Fruit fly (Drosophila melanogaster) whole organism, embryonic: ENCODE results near the gene CG12147.

Source experiments
- Atf3 ChIP-seq: fragments of 200-800 bp; sonication (Bioruptor generic); optimal IDR thresholded peaks from 3 replicates; lab custom pipeline; 2016; ENCODE audit warnings: missing biosample characterization, missing genetic modification characterization
- B-H2 ChIP-seq: fragments of 200-800 bp; sonication (Bioruptor generic); optimal IDR thresholded peaks from 2 replicates; lab custom pipeline; 2018; ENCODE audit warnings: missing biosample characterization, mild to moderate bottlenecking, missing genetic modification characterization
- CG10543 ChIP-seq: fragments of 200-800 bp; sonication (Bioruptor generic); optimal IDR thresholded peaks from 3 replicates; lab custom pipeline; 2017; ENCODE audit warnings: missing biosample characterization, mild to moderate bottlenecking, missing genetic modification characterization, moderate library complexity
- CG11456 ChIP-seq: fragments of 200-800 bp; sonication (Bioruptor generic); IDR thresholded peaks from 3 replicates; pipeline ENCODE4 v1.3.6; 2022; ENCODE audit warnings: missing biosample characterization, missing genetic modification characterization
- CG11560 ChIP-seq: fragments of 200-800 bp; sonication (Bioruptor generic); IDR thresholded peaks from 3 replicates; pipeline ENCODE4 v1.3.6; 2022; ENCODE audit warnings: missing biosample characterization, missing genetic modification characterization
- CG1233 ChIP-seq: fragments of 200-800 bp; sonication (Bioruptor generic); optimal IDR thresholded peaks from 4 replicates; lab custom pipeline; 2018; ENCODE audit warnings: missing biosample characterization, mild to moderate bottlenecking, missing genetic modification characterization
- CG12659 ChIP-seq: fragments of 200-800 bp; sonication (Bioruptor generic); optimal IDR thresholded peaks from 3 replicates; lab custom pipeline; 2017; ENCODE audit warnings: mild to moderate bottlenecking, missing biosample characterization, missing genetic modification reagents, missing genetic modification characterization
- CG12769 ChIP-seq: fragments of 200-800 bp; sonication (Bioruptor generic); optimal IDR thresholded peaks from 2 replicates; lab custom pipeline; 2019; ENCODE audit warnings: missing biosample characterization, mild to moderate bottlenecking, missing genetic modification characterization, moderate library complexity
- CG14014 ChIP-seq: fragments of 200-800 bp; sonication (Bioruptor generic); IDR thresholded peaks from 2 replicates; pipeline ENCODE4 v1.3.6; 2022; ENCODE audit warnings: missing biosample characterization, missing genetic modification characterization
- CG1603 ChIP-seq: fragments of 200-800 bp; sonication (Bioruptor generic); optimal IDR thresholded peaks from 2 replicates; lab custom pipeline; 2019; ENCODE audit warnings: missing biosample characterization, mild to moderate bottlenecking, missing genetic modification characterization, moderate library complexity
- CG18011 ChIP-seq: fragments of 200-800 bp; sonication (Bioruptor generic); optimal IDR thresholded peaks from 2 replicates; lab custom pipeline; 2017; ENCODE audit warnings: missing biosample characterization, missing genetic modification characterization, mild to moderate bottlenecking, moderate library complexity, missing genotype
- CG18262 ChIP-seq: fragments of 200-800 bp; optimal IDR thresholded peaks from 3 replicates; lab custom pipeline; 2019; ENCODE audit warnings: missing biosample characterization, mild to moderate bottlenecking, missing genetic modification characterization, moderate library complexity
- CG18476 ChIP-seq: fragments of 200-800 bp; sonication (Bioruptor generic); optimal IDR thresholded peaks from 2 replicates; lab custom pipeline; 2016; ENCODE audit warnings: missing biosample characterization, mild to moderate bottlenecking, missing genetic modification characterization
- CG2889 ChIP-seq: fragments of 200-800 bp; sonication (Bioruptor generic); IDR thresholded peaks from 3 replicates; pipeline ENCODE4 v1.3.6; 2022; ENCODE audit warnings: missing biosample characterization, missing genetic modification characterization
- CG4328 ChIP-seq: fragments of 200-800 bp; sonication (Bioruptor generic); optimal IDR thresholded peaks from 3 replicates; lab custom pipeline; 2017; ENCODE audit warnings: missing biosample characterization, missing genetic modification reagents, missing genetic modification characterization
- CG6689 ChIP-seq: fragments of 200-800 bp; sonication (Bioruptor generic); IDR thresholded peaks from 2 replicates; pipeline ENCODE4 v1.3.6; 2022; ENCODE audit warnings: missing biosample characterization, missing genetic modification characterization
- CG6765 ChIP-seq: fragments of 200-800 bp; sonication (Bioruptor generic); optimal IDR thresholded peaks from 3 replicates; lab custom pipeline; 2017; ENCODE audit warnings: missing biosample characterization, mild to moderate bottlenecking, missing genetic modification characterization
- CG7745 ChIP-seq: fragments of 200-800 bp; sonication (Bioruptor generic); optimal IDR thresholded peaks from 2 replicates; lab custom pipeline; 2018; ENCODE audit warnings: missing biosample characterization, mild to moderate bottlenecking, missing genetic modification characterization, moderate library complexity
- CG7786 ChIP-seq: fragments of 200-800 bp; sonication (Bioruptor generic); optimal IDR thresholded peaks from 2 replicates; lab custom pipeline; 2016; ENCODE audit warnings: missing biosample characterization, missing genetic modification characterization
- CG8089 ChIP-seq: fragments of 200-800 bp; sonication (Bioruptor generic); optimal IDR thresholded peaks from 3 replicates; lab custom pipeline; 2016; ENCODE audit warnings: missing biosample characterization, missing genetic modification characterization
- CG8924 ChIP-seq: fragments of 200-800 bp; optimal IDR thresholded peaks from 3 replicates; lab custom pipeline; 2019; ENCODE audit warnings: missing biosample characterization, mild to moderate bottlenecking, missing genetic modification characterization, moderate library complexity
- CkIIα-i1 ChIP-seq: fragments of 200-800 bp; sonication (Bioruptor generic); IDR thresholded peaks from 2 replicates; pipeline ENCODE4 v1.3.6; 2022; ENCODE audit warnings: missing biosample characterization, missing genetic modification characterization
- Dad ChIP-seq: fragments of 200-800 bp; sonication (Bioruptor generic); optimal IDR thresholded peaks from 3 replicates; lab custom pipeline; 2016; ENCODE audit warnings: missing biosample characterization, missing genetic modification characterization
- Drgx ChIP-seq: fragments of 200-800 bp; sonication (Bioruptor generic); IDR thresholded peaks from 2 replicates; pipeline ENCODE4 v1.3.6; 2022; ENCODE audit warnings: missing biosample characterization, missing genetic modification characterization
- Fer1 ChIP-seq: fragments of 200-800 bp; sonication (Bioruptor generic); optimal IDR thresholded peaks from 2 replicates; lab custom pipeline; 2017; ENCODE audit warnings: missing biosample characterization, mild to moderate bottlenecking, missing genetic modification characterization
- HLH54F ChIP-seq: fragments of 200-800 bp; sonication (Bioruptor generic); optimal IDR thresholded peaks from 3 replicates; lab custom pipeline; 2016; ENCODE audit warnings: missing biosample characterization, missing genetic modification characterization
- Lpt ChIP-seq: fragments of >200 bp; optimal IDR thresholded peaks from 2 replicates; lab custom pipeline; 2018; ENCODE audit warnings: missing biosample characterization, missing genetic modification characterization
- MTF-1 ChIP-seq: fragments of 200-800 bp; sonication (Bioruptor generic); optimal IDR thresholded peaks from 2 replicates; lab custom pipeline; 2018; ENCODE audit warnings: missing biosample characterization, mild to moderate bottlenecking, missing genetic modification characterization, borderline replicate concordance
- Max ChIP-seq: fragments of 200-800 bp; sonication (Bioruptor generic); optimal IDR thresholded peaks from 2 replicates; lab custom pipeline; 2016; ENCODE audit warnings: missing biosample characterization, mild to moderate bottlenecking, missing genetic modification characterization
- NFAT ChIP-seq: fragments of 200-800 bp; sonication (Bioruptor generic); IDR thresholded peaks from 2 replicates; pipeline ENCODE4 v1.3.6; 2022; ENCODE audit warnings: missing biosample characterization, missing genetic modification characterization
- Neu2 ChIP-seq: fragments of 200-800 bp; sonication (Bioruptor generic); optimal IDR thresholded peaks from 3 replicates; lab custom pipeline; 2016; ENCODE audit warnings: missing biosample characterization, missing genetic modification characterization, borderline replicate concordance
- Pdp1 ChIP-seq, 2 experiments: fragments of 200-800 bp; sonication (Bioruptor generic); optimal IDR thresholded peaks; 3 replicates each; lab custom pipeline; 2016; ENCODE audit warnings: missing biosample characterization in 2 of 2, missing genetic modification characterization in 2 of 2, mild to moderate bottlenecking in 1 of 2, moderate library complexity in 1 of 2
- Ptx1 ChIP-seq: fragments of 200-800 bp; sonication (Bioruptor generic); IDR thresholded peaks from 2 replicates; pipeline ENCODE4 v1.3.6; 2022; ENCODE audit warnings: missing biosample characterization, missing genetic modification characterization
- Scr ChIP-seq: fragments of 200-800 bp; sonication (Bioruptor generic); IDR thresholded peaks from 2 replicates; pipeline ENCODE4 v1.3.6; 2022; ENCODE audit warnings: missing biosample characterization, missing genetic modification characterization; ENCODE audit not compliant: partially characterized antibody
- Sox102F ChIP-seq: fragments of 200-800 bp; sonication (Bioruptor generic); optimal IDR thresholded peaks from 2 replicates; lab custom pipeline; 2018; ENCODE audit warnings: missing biosample characterization, mild to moderate bottlenecking, missing genetic modification characterization, moderate library complexity
- Sry-β ChIP-seq: fragments of 200-800 bp; sonication (Bioruptor generic); optimal IDR thresholded peaks from 2 replicates; lab custom pipeline; 2018; ENCODE audit warnings: missing biosample characterization, mild to moderate bottlenecking, missing genetic modification characterization, moderate library complexity
- TFAM ChIP-seq: fragments of 200-800 bp; sonication (Bioruptor generic); optimal IDR thresholded peaks from 2 replicates; lab custom pipeline; 2017; ENCODE audit warnings: missing biosample characterization, missing genetic modification characterization, inconsistent platforms
- ato ChIP-seq: fragments of 200-800 bp; sonication (Bioruptor generic); IDR thresholded peaks from 2 replicates; pipeline ENCODE4 v1.3.6; 2022; ENCODE audit warnings: missing biosample characterization, missing genetic modification characterization; ENCODE audit not compliant: partially characterized antibody
- btn ChIP-seq: fragments of 200-800 bp; sonication (Bioruptor generic); optimal IDR thresholded peaks from 2 replicates; lab custom pipeline; 2016; ENCODE audit warnings: missing biosample characterization, missing genetic modification characterization
- dan ChIP-seq: fragments of 200-800 bp; sonication (Bioruptor generic); IDR thresholded peaks from 2 replicates; pipeline ENCODE4 v1.3.6; 2022; ENCODE audit warnings: missing biosample characterization, missing genetic modification characterization
- esg ChIP-seq: fragments of 200-800 bp; sonication (Bioruptor generic); conservative IDR thresholded peaks from 2 replicates; pipeline ENCODE4 v1.3.6; 2022; ENCODE audit warnings: missing biosample characterization, missing genetic modification characterization
- gem ChIP-seq: fragments of 200-800 bp; sonication (Bioruptor generic); optimal IDR thresholded peaks from 2 replicates; lab custom pipeline; 2019; ENCODE audit warnings: missing biosample characterization, mild to moderate bottlenecking, missing genetic modification characterization, moderate library complexity
- jigr1 ChIP-seq: fragments of 200-800 bp; sonication (Bioruptor generic); IDR thresholded peaks from 3 replicates; pipeline ENCODE4 v1.3.6; 2022; ENCODE audit warnings: missing biosample characterization, missing genetic modification characterization
- kay ChIP-seq: fragments of 200-800 bp; sonication (Bioruptor generic); optimal IDR thresholded peaks from 2 replicates; lab custom pipeline; 2016; ENCODE audit warnings: missing biosample characterization, missing genetic modification characterization
- lov ChIP-seq, 2 experiments: fragments of 200-800 bp in 1 of 2; fragments of >200 bp in 1 of 2; sonication (Bioruptor generic) in 1 of 2; IDR thresholded peaks in 1 of 2; optimal IDR thresholded peaks in 1 of 2; 2 replicates in 1 of 2; 3 replicates in 1 of 2; pipeline versions ENCODE4 v1.3.6 to Lab custom; 2017 to 2022; ENCODE audit warnings: missing biosample characterization in 1 of 2, missing genetic modification characterization in 1 of 2
- ranshi ChIP-seq: fragments of 200-800 bp; sonication (Bioruptor generic); IDR thresholded peaks from 2 replicates; pipeline ENCODE4 v1.3.6; 2022; ENCODE audit warnings: missing biosample characterization, missing genetic modification characterization
- salm ChIP-seq: fragments of 200-800 bp; sonication (Bioruptor generic); optimal IDR thresholded peaks from 2 replicates; lab custom pipeline; 2018; ENCODE audit warnings: missing biosample characterization, mild to moderate bottlenecking, missing genetic modification characterization
- stwl ChIP-seq: fragments of 200-800 bp; sonication (Bioruptor generic); optimal IDR thresholded peaks from 3 replicates; lab custom pipeline; 2018; ENCODE audit warnings: missing biosample characterization, mild to moderate bottlenecking, missing genetic modification characterization, moderate library complexity
- vnd ChIP-seq: fragments of 200-800 bp; sonication (Bioruptor generic); IDR thresholded peaks from 3 replicates; pipeline ENCODE4 v1.3.6; 2022; ENCODE audit warnings: missing biosample characterization, missing genetic modification characterization; ENCODE audit not compliant: partially characterized antibody
- wor ChIP-seq: fragments of 200-800 bp; sonication (Bioruptor generic); IDR thresholded peaks from 2 replicates; pipeline ENCODE4 v1.3.6; 2022; ENCODE audit warnings: missing biosample characterization, missing genetic modification characterization

Gene CG12147

dm6 chr3R:5474551-5474950 is 47.5 kb upstream of the CG12147 start, which contains the start of the genes CG45100, HDAC3 and Hcs (continued):
- TF ChIP-seq lov (optimal IDR thresholded peaks at IDR 0.05; lab: Kevin White, UChicago) = no peak
- no peak for TF ChIP-seq lov (GFP tag; IDR thresholded peaks at IDR 0.05; lab: Robert Waterston, UW)
- no peak for TF ChIP-seq CG1603
- no peak for TF ChIP-seq CG4328 (GFP tag; lab: Kevin White, UChicago)
- peak; percentile 100 for TF ChIP-seq Sry-β (GFP tag; lab: Kevin White, UChicago)
- TF ChIP-seq Fer1 (GFP tag; lab: Kevin White, UChicago) = peak; percentile 53
- TF ChIP-seq ranshi = no peak
- no peak for TF ChIP-seq wor (GFP tag; lab: Robert Waterston, UW)
- no peak for TF ChIP-seq CG2889 (GFP tag; lab: Robert Waterston, UW)
- TF ChIP-seq CkIIα-i1 (GFP tag; lab: Robert Waterston, UW) = no peak
- TF ChIP-seq Ptx1 = peak; percentile 48; the same call in 1 of the 2 replicates
- TF ChIP-seq Dad (GFP tag; lab: Kevin White, UChicago) = peak; percentile 67
- TF ChIP-seq dan = no peak
- TF ChIP-seq CG7745 = no peak
- peak; percentile 69 for TF ChIP-seq CG7786 (GFP tag; lab: Kevin White, UChicago)
- TF ChIP-seq CG14014 (GFP tag; lab: Robert Waterston, UW) = no peak
- TF ChIP-seq CG12659 (GFP tag; lab: Kevin White, UChicago) = peak; percentile 43
- peak; percentile 53 for TF ChIP-seq Max
- peak; percentile 93 for TF ChIP-seq Scr (GFP tag; lab: Robert Waterston, UW)
- no peak for TF ChIP-seq CG10543
- no peak for TF ChIP-seq CG1233 (GFP tag; lab: Kevin White, UChicago)
- TF ChIP-seq Lpt = no peak
- TF ChIP-seq CG18262 (tag; lab: Kevin White, UChicago) = no peak
- no peak for TF ChIP-seq kay (GFP tag; lab: Kevin White, UChicago)
- TF ChIP-seq Sox102F (GFP tag; lab: Kevin White, UChicago) = no peak
- TF ChIP-seq CG12769 = no peak
- TF ChIP-seq CG18476 (GFP tag; lab: Kevin White, UChicago) = no peak
- no peak for TF ChIP-seq salm (tag; lab: Kevin White, UChicago)
- no peak for TF ChIP-seq Neu2 (GFP tag; lab: Kevin White, UChicago)
- peak; percentile 2 for TF ChIP-seq Atf3 (GFP tag; lab: Kevin White, UChicago)
- no peak for TF ChIP-seq CG8924
- no peak for TF ChIP-seq stwl (tag; lab: Kevin White, UChicago)
- no peak for TF ChIP-seq esg (GFP tag; lab: Robert Waterston, UW)
- TF ChIP-seq MTF-1 (GFP tag; lab: Kevin White, UChicago) = no peak
- peak in 1 of 2 experiments; percentile 48 for TF ChIP-seq Pdp1 (GFP tag; optimal IDR thresholded peaks at IDR 0.05; lab: Kevin White, UChicago)
- TF ChIP-seq CG6689 = no peak; the same call in 1 of the 2 replicates
- TF ChIP-seq btn (GFP tag; lab: Kevin White, UChicago) = no peak
- TF ChIP-seq CG11560 (tag; lab: Robert Waterston, UW) = no peak
- peak; percentile 4 for TF ChIP-seq CG8089 (GFP tag; lab: Kevin White, UChicago)
- TF ChIP-seq vnd = peak; percentile 92
- no peak for TF ChIP-seq Drgx (GFP tag; lab: Robert Waterston, UW)
- TF ChIP-seq CG11456 (GFP tag; lab: Robert Waterston, UW) = peak; percentile 59; the same call in 2 of the 3 replicates
- no peak for TF ChIP-seq CG18011 (GFP tag; lab: Kevin White, UChicago)
- no peak for TF ChIP-seq gem
- TF ChIP-seq ato = peak; percentile 60
- TF ChIP-seq CG6765 (GFP tag; lab: Kevin White, UChicago) = no peak
- TF ChIP-seq TFAM (GFP tag; lab: Kevin White, UChicago) = no peak
- no peak for TF ChIP-seq jigr1 (GFP tag; lab: Robert Waterston, UW)
- TF ChIP-seq B-H2 (GFP tag; lab: Kevin White, UChicago) = no peak
- TF ChIP-seq HLH54F (GFP tag; lab: Kevin White, UChicago) = peak; percentile 56
- TF ChIP-seq NFAT (GFP tag; lab: Robert Waterston, UW) = peak; percentile 56; the same call in 1 of the 2 replicates
